Fruit fly (Drosophila melanogaster): ENCODE measurements around the gene fax.

Gene fax

dm6 chr3L:16361200-16361815, 50.3 kb downstream of the fax start:
- no peak for TF ChIP-seq CG11617 (GFP tag; optimal IDR thresholded peaks at IDR 0.05)
- no peak for TF ChIP-seq cnc (optimal IDR thresholded peaks at IDR 0.05)
- TF ChIP-seq cic (GFP tag; optimal IDR thresholded peaks at IDR 0.05) = no peak

- TF ChIP-seq CG1620 (GFP tag; optimal IDR thresholded peaks at IDR 0.05) (no peak), CG14711 (tag; optimal IDR thresholded peaks at IDR 0.05) (no peak), CG7101 (tag; optimal IDR thresholded peaks at IDR 0.05) (no peak), CG12768 (GFP tag; optimal IDR thresholded peaks at IDR 0.05) (peak; percentile 39), Clk (GFP tag; optimal IDR thresholded peaks at IDR 0.05) (no peak), Mnt (GFP tag; optimal IDR thresholded peaks at IDR 0.05) (no peak), CG11617 (GFP tag; optimal IDR thresholded peaks at IDR 0.05) (no peak), pad (GFP tag; optimal IDR thresholded peaks at IDR 0.05) (no peak), toe (GFP tag; optimal IDR thresholded peaks at IDR 0.05) (no peak), cic (GFP tag; optimal IDR thresholded peaks at IDR 0.05) (no peak), kay (GFP tag; ENCODE audit: borderline replicate concordance) (peak; percentile 92), CG5204 (GFP tag; optimal IDR thresholded peaks at IDR 0.05) (no peak), Crg-1 (GFP tag; optimal IDR thresholded peaks at IDR 0.05) (no peak), CG33017 (tag; optimal IDR thresholded peaks at IDR 0.05) (no peak), tj (GFP tag; optimal IDR thresholded peaks at IDR 0.05) (no peak), Hr96 (GFP tag; optimal IDR thresholded peaks at IDR 0.05) (no peak), CG7045 (GFP tag; optimal IDR thresholded peaks at IDR 0.05) (no peak)
Observed at dm6 chr3L:16359795-16360194, 51.8 kb downstream of the fax start.

DNA sequence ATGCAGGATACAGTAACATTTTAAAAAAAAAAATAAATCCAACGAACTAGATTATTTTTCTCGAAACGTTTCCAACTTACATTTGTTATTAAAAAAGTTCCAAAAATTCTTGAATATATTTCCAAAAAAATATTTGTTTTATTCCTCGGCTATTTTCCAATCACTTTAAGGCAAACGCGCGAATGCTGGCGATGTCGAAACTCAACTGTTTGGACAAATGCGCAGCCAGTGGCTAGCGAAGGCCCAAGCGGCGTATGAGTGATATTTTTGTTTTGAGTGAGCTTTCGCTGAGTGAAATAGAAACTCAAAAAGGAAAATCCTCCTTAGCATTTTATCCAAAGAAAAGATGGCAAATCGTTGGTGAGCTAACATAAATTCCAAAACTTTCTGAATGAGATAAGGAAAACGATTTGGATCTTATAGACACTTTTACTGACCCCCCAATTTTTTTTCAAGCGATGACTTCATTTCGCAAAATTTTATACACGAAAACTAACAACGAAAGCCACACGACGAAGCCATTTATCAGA, 52.3 kb downstream of the fax start, which contains the start of gene ringer:
ringer (minus strand) TSS at position 210 of the 530 bp plus-strand sequence.
- TF ChIP-seq CG33017 (tag; optimal IDR thresholded peaks at IDR 0.05) = peak; percentile 43
- TF ChIP-seq CG7101 (tag; optimal IDR thresholded peaks at IDR 0.05) = no peak

- TF ChIP-seq CG33017 (tag; optimal IDR thresholded peaks at IDR 0.05) (no peak), kay (GFP tag; ENCODE audit: borderline replicate concordance) (no peak)
Observed at dm6 chr3L:16357860-16358259, 53.8 kb downstream of the fax start.

DNA sequence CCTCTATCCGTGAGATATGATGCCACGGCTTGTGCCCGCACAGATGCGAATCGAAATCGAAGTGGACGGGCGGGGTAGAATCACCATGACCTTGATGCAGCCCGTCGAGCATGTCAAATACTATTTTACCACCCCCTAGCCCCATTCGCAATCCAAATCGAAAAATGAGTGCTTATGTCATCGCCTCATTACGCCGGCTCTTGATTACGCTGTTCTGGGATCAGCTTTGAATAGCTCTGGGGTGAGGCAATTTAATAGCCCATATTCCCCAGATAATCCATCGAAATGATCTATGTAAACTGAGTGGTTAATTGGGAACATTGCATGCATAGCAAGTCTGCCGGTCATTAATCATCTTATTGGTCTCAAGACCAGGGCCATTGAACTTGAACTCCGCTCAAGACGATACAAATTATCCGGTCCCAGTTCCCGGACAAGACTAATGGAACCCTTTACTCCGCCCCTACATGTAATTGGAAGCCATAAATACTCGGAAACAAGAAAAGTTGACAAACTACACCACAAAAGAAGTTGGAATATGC, 54.4 kb downstream of the fax start:
- TF ChIP-seq kay (GFP tag; ENCODE audit: borderline replicate concordance) = no peak

- TF ChIP-seq CG7101 (tag; optimal IDR thresholded peaks at IDR 0.05) (peak; percentile 13), tj (GFP tag; optimal IDR thresholded peaks at IDR 0.05) (no peak), CG5204 (GFP tag; optimal IDR thresholded peaks at IDR 0.05) (no peak), CG14711 (tag; optimal IDR thresholded peaks at IDR 0.05) (no peak), Clk (GFP tag; optimal IDR thresholded peaks at IDR 0.05) (no peak), CG33017 (tag; optimal IDR thresholded peaks at IDR 0.05) (peak; percentile 7), bab1 (GFP tag; optimal IDR thresholded peaks at IDR 0.05) (no peak), kay (GFP tag; ENCODE audit: borderline replicate concordance) (peak; percentile 88), cic (GFP tag; optimal IDR thresholded peaks at IDR 0.05) (no peak), CG1620 (GFP tag; optimal IDR thresholded peaks at IDR 0.05) (no peak), Mnt (GFP tag; optimal IDR thresholded peaks at IDR 0.05) (peak; percentile 14), CG7045 (GFP tag; optimal IDR thresholded peaks at IDR 0.05) (no peak), CG12768 (GFP tag; optimal IDR thresholded peaks at IDR 0.05) (peak; percentile 18), CG11617 (GFP tag; optimal IDR thresholded peaks at IDR 0.05) (no peak), toe (GFP tag; optimal IDR thresholded peaks at IDR 0.05) (no peak)
Observed at dm6 chr3L:16356171-16356765, 55.4 kb downstream of the fax start.

dm6 chr3L:16354197-16354596, 57.4 kb downstream of the fax start, which contains the start of gene Pdh:
Gene Pdh, minus strand, starts transcription at chr3L:16354297.
- TF ChIP-seq cic (GFP tag; optimal IDR thresholded peaks at IDR 0.05) (no peak), toe (GFP tag; optimal IDR thresholded peaks at IDR 0.05) (no peak), CG5204 (GFP tag; optimal IDR thresholded peaks at IDR 0.05) (no peak), tj (GFP tag; optimal IDR thresholded peaks at IDR 0.05) (no peak), cnc (optimal IDR thresholded peaks at IDR 0.05) (no peak), Crg-1 (GFP tag; optimal IDR thresholded peaks at IDR 0.05) (no peak), pad (GFP tag; optimal IDR thresholded peaks at IDR 0.05) (no peak)

Measured in whole organism, adult.